Fruit fly (Drosophila melanogaster) whole organism, prepupa: ENCODE results near the gene SCCRO.

Experiments used
- CG4318 ChIP-seq: fragments of 200-800 bp; sonication (Bioruptor generic); optimal IDR thresholded peaks from 3 replicates; lab custom pipeline; 2017; ENCODE audit warnings: missing biosample characterization, mild to moderate bottlenecking, missing genetic modification characterization
- Eip93F ChIP-seq: fragments of 200-800 bp; sonication (Bioruptor generic); optimal IDR thresholded peaks from 2 replicates; lab custom pipeline; 2016; ENCODE audit warnings: missing biosample characterization, mild to moderate bottlenecking, missing genetic modification characterization
- OdsH ChIP-seq: fragments of 200-800 bp; sonication (Bioruptor generic); optimal IDR thresholded peaks from 3 replicates; lab custom pipeline; 2016; ENCODE audit warnings: missing biosample characterization, missing genetic modification characterization

DNA sequence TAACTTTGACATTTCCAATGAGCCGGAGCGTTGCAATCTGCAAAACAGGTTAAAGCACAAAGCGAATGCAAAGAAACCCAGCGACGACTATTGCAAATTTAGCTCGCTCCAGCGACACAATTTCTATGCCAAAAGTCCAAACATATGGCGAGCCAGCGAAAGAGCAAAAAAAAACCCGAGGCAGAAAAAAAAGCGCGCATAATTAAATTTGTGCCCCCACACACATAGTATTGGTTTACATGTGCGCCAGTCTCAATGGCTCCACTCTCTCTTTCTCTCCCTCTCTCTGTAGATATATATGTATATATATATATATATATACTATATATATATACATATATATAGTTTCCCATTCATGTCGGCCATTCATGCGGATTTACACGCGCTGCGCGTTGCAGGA is 22.5 kb upstream of the SCCRO start:
- TF ChIP-seq CG4318 (GFP tag; lab: Kevin White, UChicago) (no peak), Eip93F (GFP tag; lab: Kevin White, UChicago) (no peak), OdsH (no peak)
